Worm (Caenorhabditis elegans) whole organism, dauer: ENCODE data around the gene fbxa-174.
"Not testable (repeated sequence)": the region's sequence is repeated elsewhere in the genome, so short reads cannot be mapped to it uniquely, and the experiment has no call there.

Source experiments
- unc-62 ChIP-seq: sonication (generic microtip); optimal IDR thresholded peaks from 2 replicates; lab custom pipeline; 2017; ENCODE audit warnings: missing biosample characterization, missing genetic modification reagents, missing genetic modification characterization

The fbxa-174 gene

DNA sequence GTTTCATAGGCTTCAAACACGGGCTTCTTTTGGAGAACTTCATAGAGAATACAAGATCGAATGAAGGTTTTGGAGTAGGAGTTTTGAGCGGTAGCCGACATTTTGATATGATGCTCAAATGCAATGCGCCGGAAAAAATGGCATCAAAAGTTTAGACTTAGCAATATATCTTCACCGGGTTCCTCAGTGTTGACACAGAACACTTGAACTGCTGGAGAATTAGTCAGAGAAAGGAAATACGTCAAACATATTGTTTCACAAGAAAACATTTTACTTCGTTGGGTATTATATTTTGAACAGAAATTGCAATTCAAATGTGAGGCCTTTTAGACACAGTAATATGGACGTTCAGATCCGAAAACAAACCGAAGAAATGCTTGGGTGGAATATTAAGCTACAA is at the start of gene fbxa-174:
TSS of gene fbxa-174 (minus strand) at position 101 of the 400 bp plus-strand sequence.
- no peak for TF ChIP-seq unc-62

DNA sequence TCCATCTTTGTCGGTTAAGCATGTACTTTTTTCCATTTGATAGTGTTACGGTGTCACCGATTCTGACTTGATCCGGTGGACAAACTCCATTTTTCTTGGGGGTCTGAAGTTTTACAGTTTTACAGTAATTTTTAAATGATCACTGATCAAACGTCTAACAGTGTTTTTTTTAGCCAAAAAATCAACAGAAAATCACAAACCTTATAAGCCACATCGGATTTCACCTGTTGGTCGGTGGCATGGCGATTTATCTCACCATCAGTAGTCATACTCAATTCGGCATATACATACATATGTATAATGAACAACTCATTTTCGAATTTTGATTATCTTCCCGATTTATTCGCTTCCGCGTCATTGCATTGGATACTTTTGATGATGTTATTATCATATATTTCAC is 49.5 kb upstream of the fbxa-174 start, which contains the start of gene srz-91:
TSS of gene srz-91 (plus strand) at position 301 of the 400 bp plus-strand sequence.
- no peak for TF ChIP-seq unc-62

DNA sequence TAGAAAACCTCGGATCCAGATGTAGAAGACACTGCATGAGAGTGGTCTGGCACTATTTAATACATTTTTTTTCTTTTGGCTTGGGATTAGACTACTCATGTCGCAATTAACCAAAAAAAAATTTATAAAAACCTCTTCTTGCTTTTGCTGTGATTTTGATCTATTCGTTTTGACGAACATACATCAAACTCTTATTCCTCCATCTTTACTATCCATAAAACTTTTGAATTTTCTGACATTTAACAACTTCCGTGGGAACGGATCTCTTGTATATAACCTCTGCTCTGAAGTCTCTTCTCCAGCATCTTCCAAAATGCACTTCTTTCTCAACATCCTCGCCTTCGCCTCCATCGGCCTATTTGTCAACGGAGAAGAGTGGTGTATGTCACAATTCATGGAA is 47.8 kb upstream of the fbxa-174 start, which contains the start of gene Y6G8.16:
TSS of gene Y6G8.16 (plus strand) at position 301 of the 400 bp plus-strand sequence.
- not testable (repeated sequence) for TF ChIP-seq unc-62

DNA sequence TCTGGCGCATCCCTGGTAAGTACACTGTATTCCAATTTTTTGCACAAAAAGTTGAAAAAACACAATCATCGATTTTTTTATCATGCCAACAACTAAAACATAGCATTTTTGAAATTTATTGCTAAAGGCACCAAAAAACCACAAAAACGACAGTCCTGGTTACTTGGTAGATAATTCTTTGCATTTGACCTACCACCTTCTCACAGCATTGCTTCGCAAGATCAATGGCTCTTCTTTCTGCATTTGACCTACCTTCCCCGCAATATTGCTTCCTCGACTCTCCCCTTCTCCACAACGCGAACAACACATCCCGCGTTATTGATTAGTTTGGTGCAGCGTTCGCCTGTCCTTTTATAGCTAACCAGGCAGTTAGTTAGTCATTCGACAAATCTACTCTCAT is 43.2 kb upstream of the fbxa-174 start, which contains the start of gene ztf-25:
TSS of gene ztf-25 (plus strand) at position 301 of the 400 bp plus-strand sequence.
- TF ChIP-seq unc-62, result no peak

DNA sequence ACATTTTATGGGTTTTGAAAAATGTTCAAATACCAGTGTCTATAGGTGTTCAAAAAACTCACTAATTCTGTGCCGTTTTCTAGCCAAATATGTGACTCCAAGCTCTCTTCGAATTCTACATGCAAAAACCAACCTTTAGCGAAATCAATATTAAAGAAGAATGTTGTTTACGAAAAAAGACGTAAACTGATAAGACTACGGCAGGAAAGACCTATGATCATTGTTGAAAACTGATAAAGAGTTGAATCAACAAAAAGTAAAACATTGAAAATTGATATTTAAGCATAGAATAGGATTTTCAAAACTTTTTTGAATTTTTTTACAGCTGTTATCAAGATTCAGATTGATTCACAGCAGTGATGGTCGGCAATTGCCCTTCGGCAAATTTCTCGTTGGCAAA is 40.5 kb upstream of the fbxa-174 start, which contains the start of gene Y6G8.2:
TSS of gene Y6G8.2 (minus strand) at position 147 of the 400 bp plus-strand sequence.
- no peak for TF ChIP-seq unc-62

DNA sequence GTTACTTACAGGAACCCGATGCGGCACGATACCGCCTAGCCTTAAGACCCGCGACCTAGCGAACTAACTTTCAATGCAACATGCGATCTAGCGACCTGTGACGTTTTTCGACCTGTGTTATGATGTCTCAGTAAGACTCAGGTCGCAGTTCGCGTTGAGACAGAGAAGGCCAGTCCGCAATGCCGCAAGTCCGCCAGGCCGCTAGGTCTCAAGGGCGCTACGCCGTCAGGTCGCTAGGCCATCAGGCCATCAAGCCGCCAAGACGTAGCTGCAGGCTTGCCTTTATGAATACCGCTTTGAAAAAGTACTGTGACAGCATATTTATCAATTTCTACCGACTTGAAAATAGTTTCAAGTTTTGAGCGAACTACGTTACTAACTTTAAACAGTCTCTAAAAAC is 37.4 kb upstream of the fbxa-174 start:
- no peak for TF ChIP-seq unc-62

ce11 chrV:17584352-17584843 is 26.1 kb upstream of the fbxa-174 start, which contains the start of gene fbxa-133:
Gene fbxa-133 (plus strand): TSS chrV:17584793.
- TF ChIP-seq unc-62, result not testable (repeated sequence)

ce11 chrV:17580017-17580416 is 21.7 kb upstream of the fbxa-174 start:
- no peak for TF ChIP-seq unc-62

- no peak for TF ChIP-seq unc-62
These were observed 8.6 kb upstream of the fbxa-174 start, which contains the start of gene C38D9.2 for ce11 chrV:17566850-17567249. Gene C38D9.2 (plus strand): TSS chrV:17567150.

DNA sequence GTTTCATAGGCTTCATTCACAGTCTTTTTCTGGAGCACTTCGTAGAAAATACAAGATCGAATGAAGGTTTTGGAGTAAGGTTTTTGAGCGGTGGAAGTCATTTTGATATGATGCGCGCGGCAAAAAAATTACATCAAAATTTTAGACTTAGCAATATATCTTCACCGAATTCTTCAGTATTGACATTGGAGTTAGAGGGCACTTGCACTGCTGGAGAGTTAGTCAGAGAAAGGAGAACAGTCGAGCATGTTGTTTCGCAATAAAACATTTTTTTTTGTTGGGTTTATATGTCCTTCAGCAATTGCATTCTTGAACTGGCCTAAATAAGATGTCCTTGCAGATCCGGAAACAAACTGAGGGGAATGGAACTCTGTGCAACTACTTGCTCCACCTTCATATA is 7.6 kb upstream of the fbxa-174 start, which contains the start of gene fbxa-171:
TSS of gene fbxa-171 (minus strand) at position 101 of the 400 bp plus-strand sequence.
- TF ChIP-seq unc-62, result no peak

- no peak for TF ChIP-seq unc-62
These were observed 669 bp upstream of the fbxa-174 start, which contains the start of gene fbxa-172 for ce11 chrV:17558946-17559345. Gene fbxa-172 (plus strand): TSS chrV:17559246.

DNA sequence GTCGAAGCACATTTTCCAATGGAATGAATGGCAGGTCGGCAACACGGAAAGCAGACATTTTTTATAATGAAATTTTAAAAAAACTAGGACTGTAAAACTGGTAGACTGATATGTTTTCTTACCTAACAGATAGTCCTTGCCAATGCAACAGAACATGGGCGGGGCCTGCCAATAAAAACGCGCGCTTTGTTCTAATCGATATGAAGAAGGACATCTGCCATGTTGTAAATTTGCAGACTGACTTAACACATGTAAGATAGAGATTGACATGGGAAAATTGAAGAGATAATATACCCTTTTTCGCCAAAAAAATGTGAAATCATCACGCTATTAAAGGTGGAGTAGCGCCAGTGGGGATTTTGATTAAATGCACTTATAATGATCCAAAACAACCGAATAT is 5.5 kb downstream of the fbxa-174 start, which contains the start of gene C38D9.8:
TSS of gene C38D9.8 (minus strand) at position 101 of the 400 bp plus-strand sequence.
- no peak for TF ChIP-seq unc-62

ce11 chrV:17551396-17551795 is 6.9 kb downstream of the fbxa-174 start:
- TF ChIP-seq unc-62, result no peak

DNA sequence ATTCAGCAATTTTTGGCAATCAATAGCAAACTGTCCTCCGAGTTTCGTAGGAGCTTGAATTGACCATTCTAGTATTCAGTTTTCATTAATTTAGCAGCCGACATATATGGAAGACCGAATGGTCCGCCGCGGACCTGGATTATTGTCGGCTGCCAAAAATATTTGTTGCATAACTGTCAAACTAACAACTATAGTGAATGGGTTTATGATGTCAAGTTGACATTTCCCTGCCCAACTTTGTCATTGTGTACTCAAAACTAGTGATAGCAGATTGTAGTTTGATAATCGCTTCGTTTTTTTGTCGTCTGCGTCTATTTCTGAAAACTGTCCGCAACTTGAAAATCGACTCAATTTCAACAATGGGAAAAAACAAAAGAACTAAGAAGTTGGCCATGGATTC is 8.9 kb downstream of the fbxa-174 start, which contains the start of gene fbxa-176:
TSS of gene fbxa-176 (plus strand) at position 314 of the 400 bp plus-strand sequence.
- no peak for TF ChIP-seq unc-62

DNA sequence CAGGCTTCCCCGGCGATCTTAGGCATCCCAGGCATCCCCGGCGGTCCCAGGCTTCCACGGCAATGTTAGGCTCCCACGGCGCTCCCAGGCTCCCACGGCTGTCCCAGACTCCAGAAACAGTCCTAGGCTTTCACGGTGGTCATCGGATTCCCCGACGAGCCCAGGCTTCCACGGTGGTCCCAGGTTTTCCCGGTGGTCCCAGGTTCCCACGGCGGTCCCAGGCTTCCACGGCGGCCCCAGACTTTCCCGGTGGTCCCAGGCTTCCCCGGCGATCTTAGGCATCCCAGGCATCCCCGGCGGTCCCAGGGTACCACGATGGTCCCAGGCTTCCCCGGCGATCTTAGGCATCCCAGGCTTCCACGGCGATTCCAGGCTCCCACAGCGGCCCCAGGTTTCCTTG is 9.6 kb downstream of the fbxa-174 start:
- no peak for TF ChIP-seq unc-62

DNA sequence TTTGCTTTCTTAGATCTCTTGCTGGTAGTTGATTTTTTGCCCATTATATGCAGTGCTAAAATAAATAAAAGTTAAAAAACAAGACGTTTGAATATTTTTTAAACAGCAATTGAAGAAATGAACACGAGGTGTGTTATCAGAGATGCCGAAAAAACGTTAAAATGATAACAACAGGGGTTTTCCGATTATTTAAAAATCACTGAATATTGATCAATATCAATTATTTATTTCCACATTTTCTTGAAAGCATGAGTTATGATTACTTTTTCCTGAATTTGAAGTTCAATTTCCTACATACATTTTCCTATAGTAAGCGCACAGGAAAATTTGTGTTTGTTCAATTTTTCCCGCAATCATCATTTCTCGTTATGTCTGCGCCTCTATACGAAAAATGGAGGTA is 11.3 kb downstream of the fbxa-174 start:
- TF ChIP-seq unc-62, result no peak

ce11 chrV:17542304-17542703 is 16.0 kb downstream of the fbxa-174 start:
- no peak for TF ChIP-seq unc-62

DNA sequence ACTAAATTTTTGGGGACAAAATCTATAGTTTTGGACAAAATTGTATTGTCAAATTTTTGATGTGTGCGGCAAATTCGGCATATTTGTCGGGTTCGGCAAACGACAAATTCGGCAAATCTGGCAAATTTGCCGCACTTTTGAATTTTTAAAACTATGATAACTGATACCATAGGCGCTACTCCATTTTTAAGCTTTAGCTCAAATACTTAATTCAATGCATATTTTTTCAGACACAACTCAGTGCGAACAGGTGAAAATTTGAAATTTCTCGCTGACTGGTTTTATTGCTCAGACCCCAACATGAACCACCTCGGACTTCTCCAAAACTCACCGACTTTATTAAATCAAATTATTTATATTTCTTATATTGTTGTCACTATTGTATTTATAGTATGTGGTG is 18.0 kb downstream of the fbxa-174 start, which contains the start of gene srz-25:
TSS of gene srz-25 (plus strand) at position 301 of the 400 bp plus-strand sequence.
- no peak for TF ChIP-seq unc-62
